Worm (Caenorhabditis elegans) whole organism, late embryonic: Measurements from ENCODE around the gene ZK185.1.

Experiments
- F13H6.1 ChIP-seq: sonication (generic microtip); optimal IDR thresholded peaks from 2 replicates; lab custom pipeline; 2016; ENCODE audit warnings: missing genetic modification characterization, missing compliant biosample characterization
- K09A11.1 ChIP-seq: sonication (generic microtip); optimal IDR thresholded peaks from 2 replicates; lab custom pipeline; 2017; ENCODE audit warnings: antibody characterized with exemption, mild to moderate bottlenecking, missing genetic modification characterization, missing compliant biosample characterization; ENCODE audit not compliant: insufficient read depth
- T23F11.4 ChIP-seq: fragments of 200-800 bp; sonication (Bioruptor generic); optimal IDR thresholded peaks from 2 replicates; lab custom pipeline; 2018; ENCODE audit warnings: mild to moderate bottlenecking, missing genetic modification characterization, missing compliant biosample characterization
- ahr-1 ChIP-seq: sonication (generic microtip); optimal IDR thresholded peaks from 2 replicates; lab custom pipeline; 2016; ENCODE audit warnings: missing genetic modification characterization, missing compliant biosample characterization
- ceh-19 ChIP-seq: fragments of 200-800 bp; sonication (Bioruptor generic); optimal IDR thresholded peaks from 2 replicates; lab custom pipeline; 2018; ENCODE audit warnings: mild to moderate bottlenecking, missing genetic modification characterization, missing compliant biosample characterization
- ceh-2 ChIP-seq: sonication (generic microtip); optimal IDR thresholded peaks from 2 replicates; lab custom pipeline; 2016; ENCODE audit warnings: missing genotype, missing genetic modification characterization, missing compliant biosample characterization
- ceh-22 ChIP-seq: sonication (generic microtip); optimal IDR thresholded peaks from 2 replicates; lab custom pipeline; 2017; ENCODE audit warnings: missing biosample characterization, missing genetic modification characterization
- ceh-24 ChIP-seq: sonication (generic microtip); optimal IDR thresholded peaks from 2 replicates; lab custom pipeline; 2016; ENCODE audit warnings: mild to moderate bottlenecking, missing genetic modification characterization, missing compliant biosample characterization
- ceh-31 ChIP-seq: sonication (generic microtip); optimal IDR thresholded peaks from 2 replicates; lab custom pipeline; 2016; ENCODE audit warnings: missing genetic modification characterization, missing compliant biosample characterization
- ceh-48 ChIP-seq: sonication (generic microtip); optimal IDR thresholded peaks from 2 replicates; lab custom pipeline; 2016; ENCODE audit warnings: missing genetic modification characterization, inconsistent platforms, missing compliant biosample characterization
- ceh-6 ChIP-seq: fragments of 200-800 bp; sonication (Bioruptor generic); optimal IDR thresholded peaks from 2 replicates; lab custom pipeline; 2018; ENCODE audit warnings: mild to moderate bottlenecking, missing genetic modification characterization, missing compliant biosample characterization
- ceh-9 ChIP-seq: sonication (generic microtip); optimal IDR thresholded peaks from 2 replicates; lab custom pipeline; 2016; ENCODE audit warnings: mild to moderate bottlenecking, missing genetic modification characterization, inconsistent platforms, missing compliant biosample characterization
- dmd-4 ChIP-seq: sonication (generic microtip); optimal IDR thresholded peaks from 2 replicates; lab custom pipeline; 2016; ENCODE audit warnings: borderline replicate concordance, missing genetic modification characterization, missing compliant biosample characterization
- dve-1 ChIP-seq: sonication (generic microtip); optimal IDR thresholded peaks from 2 replicates; lab custom pipeline; 2017; ENCODE audit warnings: antibody characterized with exemption, mild to moderate bottlenecking, missing genetic modification characterization, missing compliant biosample characterization
- elt-2 ChIP-seq: sonication (generic microtip); optimal IDR thresholded peaks from 2 replicates; lab custom pipeline; 2016; ENCODE audit warnings: missing genetic modification reagents, missing genetic modification characterization, missing compliant biosample characterization
- elt-4 ChIP-seq: sonication (generic microtip); optimal IDR thresholded peaks from 2 replicates; lab custom pipeline; 2016; ENCODE audit warnings: missing genetic modification characterization, missing compliant biosample characterization
- ets-4 ChIP-seq: sonication (generic microtip); optimal IDR thresholded peaks from 2 replicates; lab custom pipeline; 2016; ENCODE audit warnings: missing genetic modification characterization, missing compliant biosample characterization
- eyg-1 ChIP-seq: sonication (generic microtip); optimal IDR thresholded peaks from 2 replicates; lab custom pipeline; 2016; ENCODE audit warnings: missing genotype, missing genetic modification characterization, missing compliant biosample characterization
- fax-1 ChIP-seq: sonication (generic microtip); optimal IDR thresholded peaks from 2 replicates; lab custom pipeline; 2016; ENCODE audit warnings: missing genotype, missing genetic modification characterization, missing compliant biosample characterization
- fkh-6 ChIP-seq: sonication (generic microtip); optimal IDR thresholded peaks from 2 replicates; lab custom pipeline; 2016; ENCODE audit warnings: missing genetic modification characterization, missing compliant biosample characterization
- gmeb-2 ChIP-seq: sonication (generic microtip); optimal IDR thresholded peaks from 2 replicates; lab custom pipeline; 2016; ENCODE audit warnings: missing genetic modification characterization, inconsistent platforms, missing compliant biosample characterization
- hlh-15 ChIP-seq: sonication (generic microtip); optimal IDR thresholded peaks from 2 replicates; lab custom pipeline; 2016; ENCODE audit warnings: missing genetic modification characterization, missing compliant biosample characterization
- hlh-8 ChIP-seq: sonication (generic microtip); optimal IDR thresholded peaks from 2 replicates; lab custom pipeline; 2016; ENCODE audit warnings: missing genotype, missing genetic modification characterization, missing compliant biosample characterization
- lim-6 ChIP-seq: sonication (generic microtip); optimal IDR thresholded peaks from 2 replicates; lab custom pipeline; 2016; ENCODE audit warnings: missing genetic modification characterization, missing compliant biosample characterization
- madf-2 ChIP-seq: sonication (generic microtip); optimal IDR thresholded peaks from 2 replicates; lab custom pipeline; 2017; ENCODE audit warnings: missing genetic modification characterization, missing compliant biosample characterization
- mec-3 ChIP-seq: sonication (generic microtip); optimal IDR thresholded peaks from 2 replicates; lab custom pipeline; 2016; ENCODE audit warnings: borderline replicate concordance, missing genetic modification characterization, missing compliant biosample characterization
- nhr-11 ChIP-seq: fragments of 150-350 bp; optimal IDR thresholded peaks from 2 replicates; lab custom pipeline; 2014; ENCODE audit warnings: missing biosample characterization, missing genetic modification characterization
- nhr-232 ChIP-seq: sonication (generic microtip); optimal IDR thresholded peaks from 2 replicates; lab custom pipeline; 2016; ENCODE audit warnings: missing genetic modification characterization, missing compliant biosample characterization
- npax-4 ChIP-seq: sonication (generic microtip); optimal IDR thresholded peaks from 2 replicates; lab custom pipeline; 2016; ENCODE audit warnings: missing genetic modification characterization, missing compliant biosample characterization
- odd-2 ChIP-seq: sonication (generic microtip); optimal IDR thresholded peaks from 2 replicates; lab custom pipeline; 2017; ENCODE audit warnings: antibody characterized with exemption, mild to moderate bottlenecking, missing genetic modification characterization, missing compliant biosample characterization
- pat-9 ChIP-seq: fragments of 200-800 bp; sonication (Bioruptor generic); optimal IDR thresholded peaks from 2 replicates; lab custom pipeline; 2018; ENCODE audit warnings: mild to moderate bottlenecking, missing genetic modification characterization, moderate library complexity, missing compliant biosample characterization
- pax-1 ChIP-seq: fragments of 150-350 bp; optimal IDR thresholded peaks from 2 replicates; lab custom pipeline; 2014; ENCODE audit warnings: missing biosample characterization, missing genetic modification characterization
- pqm-1 ChIP-seq: sonication (generic microtip); optimal IDR thresholded peaks from 2 replicates; lab custom pipeline; 2016; ENCODE audit warnings: missing genetic modification characterization, missing compliant biosample characterization
- ref-2 ChIP-seq: sonication (generic microtip); optimal IDR thresholded peaks from 2 replicates; lab custom pipeline; 2016; ENCODE audit warnings: missing genetic modification characterization, missing compliant biosample characterization
- rnt-1 ChIP-seq: sonication (generic microtip); optimal IDR thresholded peaks from 2 replicates; lab custom pipeline; 2016; ENCODE audit warnings: missing genetic modification characterization, missing compliant biosample characterization
- sdc-2 ChIP-seq: sonication (generic microtip); optimal IDR thresholded peaks from 2 replicates; lab custom pipeline; 2016; ENCODE audit warnings: missing genotype, missing genetic modification characterization, missing compliant biosample characterization
- sox-2 ChIP-seq: fragments of 200-800 bp; sonication (Bioruptor generic); IDR thresholded peaks from 2 replicates; pipeline ENCODE4 v1.3.6; 2022; ENCODE audit warnings: missing genetic modification reagents, missing genetic modification characterization, missing compliant biosample characterization
- tbx-2 ChIP-seq: sonication (generic microtip); optimal IDR thresholded peaks from 2 replicates; lab custom pipeline; 2016; ENCODE audit warnings: missing genetic modification characterization, missing compliant biosample characterization
- tbx-7 ChIP-seq: sonication (generic microtip); optimal IDR thresholded peaks from 2 replicates; lab custom pipeline; 2016; ENCODE audit warnings: missing genotype, missing genetic modification characterization, missing compliant biosample characterization
- unc-42 ChIP-seq: sonication (generic microtip); optimal IDR thresholded peaks from 2 replicates; lab custom pipeline; 2016; ENCODE audit warnings: missing genotype, missing genetic modification characterization, missing compliant biosample characterization
- unc-55 ChIP-seq: sonication (generic microtip); optimal IDR thresholded peaks from 2 replicates; lab custom pipeline; 2017; ENCODE audit warnings: missing biosample characterization, missing genetic modification reagents, missing genetic modification characterization
- unc-86 ChIP-seq: sonication (generic microtip); optimal IDR thresholded peaks from 2 replicates; lab custom pipeline; 2016; ENCODE audit warnings: missing genetic modification characterization, missing compliant biosample characterization
- zip-5 ChIP-seq: sonication (generic microtip); optimal IDR thresholded peaks from 2 replicates; lab custom pipeline; 2016; ENCODE audit warnings: missing genetic modification characterization, missing compliant biosample characterization

The ZK185.1 gene

DNA sequence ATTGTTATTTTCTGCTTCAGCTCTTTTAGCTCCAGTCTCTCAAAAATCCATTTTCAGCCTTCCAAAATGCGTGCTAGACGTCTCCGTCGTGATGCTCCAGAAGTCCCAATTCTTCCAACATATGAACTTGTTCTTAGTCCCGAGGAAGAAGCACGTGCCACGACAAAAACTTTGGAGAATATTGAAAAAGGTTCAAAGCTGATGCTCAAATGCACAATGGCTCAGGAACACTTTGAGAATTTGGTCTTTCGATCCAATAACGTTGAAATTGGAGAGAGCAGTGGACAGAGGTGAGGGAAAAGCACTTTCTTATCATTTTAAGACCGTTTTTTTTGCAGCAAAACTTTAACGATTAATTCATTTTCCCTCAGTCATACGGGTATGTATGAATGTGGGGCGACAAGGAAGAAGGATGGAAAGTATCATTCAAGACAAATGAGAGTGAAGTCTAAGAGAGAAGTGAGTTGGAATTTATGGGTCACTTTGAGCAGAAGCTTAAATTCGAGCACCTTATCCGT, 14.3 kb downstream of the ZK185.1 start, which contains the start of gene igeg-1:
igeg-1 (plus strand) TSS at position 51 of the 518 bp plus-strand sequence.
- no peak for TF ChIP-seq eyg-1 (tag; lab: Kevin White, UChicago)
- TF ChIP-seq lim-6 (tag; lab: Kevin White, UChicago): no peak
- no peak for TF ChIP-seq pqm-1 (tag; lab: Kevin White, UChicago)
- no peak for TF ChIP-seq nhr-11 (tag; lab: Kevin White, UChicago)
- TF ChIP-seq sdc-2 (tag; lab: Kevin White, UChicago): no peak
- TF ChIP-seq ahr-1 (tag; lab: Kevin White, UChicago): no peak
- TF ChIP-seq K09A11.1 (tag; lab: Kevin White, UChicago): no peak
- TF ChIP-seq elt-2: no peak
- TF ChIP-seq ceh-2 (tag; lab: Kevin White, UChicago): no peak
- no peak for TF ChIP-seq unc-42
- no peak for TF ChIP-seq hlh-8 (tag; lab: Kevin White, UChicago)
- no peak for TF ChIP-seq hlh-15 (tag; lab: Kevin White, UChicago)
- TF ChIP-seq zip-5 (tag; lab: Kevin White, UChicago): no peak
- no peak for TF ChIP-seq npax-4
- no peak for TF ChIP-seq ceh-6
- TF ChIP-seq, all 69 proteins: peak for 0

DNA sequence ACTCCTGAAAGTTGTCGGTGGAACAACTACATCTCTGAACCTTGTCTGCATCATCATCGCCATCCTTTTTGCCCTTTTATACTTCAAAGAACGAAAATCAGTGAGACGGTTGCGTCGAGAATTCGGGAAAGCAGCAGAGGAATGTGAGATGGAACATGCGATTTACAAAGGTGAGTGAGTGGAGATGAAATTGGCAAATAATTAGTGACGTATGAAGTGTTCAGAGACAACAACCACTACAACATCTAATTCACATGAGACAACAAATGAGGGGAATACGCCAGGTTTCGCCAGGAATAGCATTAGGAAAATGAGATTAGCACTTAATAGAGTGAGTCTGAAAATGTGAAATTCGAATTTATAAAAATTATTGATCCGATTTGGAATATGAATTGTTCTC, 16.2 kb downstream of the ZK185.1 start:
- TF ChIP-seq dve-1 (tag; lab: Kevin White, UChicago): no peak
- no peak for TF ChIP-seq elt-2
- TF ChIP-seq ref-2 (tag; lab: Kevin White, UChicago): no peak
- no peak for TF ChIP-seq mec-3 (tag; lab: Kevin White, UChicago)
- TF ChIP-seq unc-55: no peak
- TF ChIP-seq ceh-22 (tag; lab: Kevin White, UChicago): no peak
- no peak for TF ChIP-seq sdc-2 (tag; lab: Kevin White, UChicago)
- TF ChIP-seq ceh-2 (tag; lab: Kevin White, UChicago): no peak
- no peak for TF ChIP-seq hlh-8 (tag; lab: Kevin White, UChicago)
- no peak for TF ChIP-seq unc-86 (tag; lab: Kevin White, UChicago)
- TF ChIP-seq ceh-24 (tag; lab: Kevin White, UChicago): no peak
- TF ChIP-seq sox-2 (GFP tag; lab: Robert Waterston, UW): no peak
- TF ChIP-seq nhr-232: no peak
- no peak for TF ChIP-seq ceh-6
- TF ChIP-seq hlh-15 (tag; lab: Kevin White, UChicago): no peak
- no peak for TF ChIP-seq tbx-2
- TF ChIP-seq pat-9: no peak
- no peak for TF ChIP-seq ceh-19 (GFP tag; lab: Kevin White, UChicago)
- TF ChIP-seq ceh-9 (tag; lab: Kevin White, UChicago): no peak

ce11 chrIV:4565882-4566281, 17.5 kb downstream of the ZK185.1 start:
- TF ChIP-seq dmd-4 (no peak), ceh-48 (tag; lab: Kevin White, UChicago) (no peak), ceh-19 (GFP tag; lab: Kevin White, UChicago) (no peak), lim-6 (tag; lab: Kevin White, UChicago) (no peak)
- TF ChIP-seq, all 69 proteins: peak for 0

DNA sequence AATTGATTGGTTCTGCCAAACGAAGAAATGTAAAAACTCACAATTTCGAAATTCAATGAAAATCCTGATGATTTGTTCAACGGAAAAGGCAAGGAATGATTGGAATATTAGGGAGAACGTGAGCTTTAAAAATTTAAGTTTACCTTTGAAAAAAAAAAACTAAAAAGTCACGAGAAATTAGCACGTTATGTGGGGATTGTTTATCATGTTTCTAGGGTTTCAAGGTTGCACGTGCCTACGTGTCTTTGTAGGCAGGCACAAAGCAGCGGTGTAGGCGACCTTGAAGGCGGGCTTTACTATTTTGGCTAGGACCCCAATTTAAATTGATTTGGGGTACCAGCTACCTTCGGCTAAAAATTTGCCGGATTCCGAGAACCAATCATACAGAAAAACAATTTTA, 19.0 kb downstream of the ZK185.1 start, which contains the start of gene F28E10.4:
F28E10.4 (minus strand) TSS at position 101 of the 400 bp plus-strand sequence.
- no peak for TF ChIP-seq unc-86 (tag; lab: Kevin White, UChicago)

ce11 chrIV:4568402-4568891, 20.1 kb downstream of the ZK185.1 start, which contains the start of gene F28E10.1:
Gene F28E10.1, plus strand, starts transcription at chrIV:4568841.
- no peak for TF ChIP-seq fax-1 (tag; lab: Kevin White, UChicago)
- no peak for TF ChIP-seq F13H6.1 (tag; lab: Kevin White, UChicago)
- no peak for TF ChIP-seq T23F11.4 (GFP tag; lab: Kevin White, UChicago)
- no peak for TF ChIP-seq rnt-1 (tag; lab: Kevin White, UChicago)
- TF ChIP-seq odd-2 (tag; lab: Kevin White, UChicago): no peak
- no peak for TF ChIP-seq tbx-7 (tag; lab: Kevin White, UChicago)
- no peak for TF ChIP-seq fkh-6 (tag; lab: Kevin White, UChicago)
- no peak for TF ChIP-seq nhr-232
- no peak for TF ChIP-seq K09A11.1 (tag; lab: Kevin White, UChicago)
- no peak for TF ChIP-seq ets-4 (tag; lab: Kevin White, UChicago)
- peak; percentile 38 for TF ChIP-seq ceh-31 (tag; lab: Kevin White, UChicago)
- no peak for TF ChIP-seq elt-4
- TF ChIP-seq pax-1 (tag; lab: Kevin White, UChicago): no peak
- no peak for TF ChIP-seq gmeb-2 (tag; lab: Kevin White, UChicago)
- TF ChIP-seq unc-42: peak; percentile 86
- TF ChIP-seq madf-2 (tag; lab: Kevin White, UChicago): no peak
- TF ChIP-seq hlh-8 (tag; lab: Kevin White, UChicago): no peak
